Worm (Caenorhabditis elegans) whole organism, L2 larva: ENCODE measurements around the gene mtrf-1L.
A peak's percentile ranks its signal among the peaks of the same experiment; 100 is the strongest.

Experiments used
- C34F6.9 ChIP-seq: fragments of 150-350 bp; optimal IDR thresholded peaks from 2 replicates; lab custom pipeline; 2014; ENCODE audit warnings: missing biosample characterization, missing genetic modification characterization
- Y55F3AM.14 ChIP-seq: fragments of 200-800 bp; sonication (Bioruptor generic); optimal IDR thresholded peaks from 2 replicates; lab custom pipeline; 2018; ENCODE audit warnings: mild to moderate bottlenecking, missing genetic modification characterization, missing compliant biosample characterization
- ZK546.5 ChIP-seq: sonication (generic microtip); optimal IDR thresholded peaks from 2 replicates; lab custom pipeline; 2017; ENCODE audit warnings: missing biosample characterization, missing genetic modification characterization
- alr-1 ChIP-seq: fragments of 150-350 bp; optimal IDR thresholded peaks from 2 replicates; lab custom pipeline; 2014; ENCODE audit warnings: missing biosample characterization, missing genetic modification characterization
- blmp-1 ChIP-seq: sonication (generic microtip); optimal IDR thresholded peaks from 2 replicates; lab custom pipeline; 2017; ENCODE audit warnings: missing genetic modification characterization, mild to moderate bottlenecking, missing compliant biosample characterization, antibody characterized with exemption, moderate library complexity; ENCODE audit not compliant: insufficient read depth
- ceh-16 ChIP-seq: fragments of 150-350 bp; optimal IDR thresholded peaks from 2 replicates; lab custom pipeline; 2014; ENCODE audit warnings: missing biosample characterization, missing genetic modification characterization
- crh-2 ChIP-seq: sonication (generic microtip); optimal IDR thresholded peaks from 2 replicates; lab custom pipeline; 2017; ENCODE audit warnings: missing biosample characterization, missing genetic modification characterization
- elt-1 ChIP-seq: fragments of 150-350 bp; optimal IDR thresholded peaks from 2 replicates; lab custom pipeline; 2014; ENCODE audit warnings: missing biosample characterization, missing genetic modification characterization
- fos-1 ChIP-seq: fragments of 150-350 bp; optimal IDR thresholded peaks from 2 replicates; lab custom pipeline; 2014; ENCODE audit warnings: missing biosample characterization, missing genetic modification characterization
- gmeb-1 ChIP-seq: fragments of 150-350 bp; optimal IDR thresholded peaks from 2 replicates; lab custom pipeline; 2014; ENCODE audit warnings: missing biosample characterization, missing genetic modification characterization
- lin-11 ChIP-seq: fragments of 150-350 bp; sonication (generic microtip); optimal IDR thresholded peaks from 2 replicates; lab custom pipeline; 2014; ENCODE audit warnings: missing biosample characterization, missing genetic modification characterization, inconsistent platforms, mixed read lengths
- lin-13 ChIP-seq: fragments of 150-350 bp; optimal IDR thresholded peaks from 2 replicates; lab custom pipeline; 2014; ENCODE audit warnings: missing biosample characterization, missing genetic modification reagents, missing genetic modification characterization
- lsy-2 ChIP-seq, 2 experiments: fragments of 150-350 bp in 1 of 2; sonication (generic microtip) in 1 of 2; optimal IDR thresholded peaks; 2 replicates each; lab custom pipeline; 2014 to 2017; ENCODE audit warnings: missing biosample characterization in 2 of 2, missing genetic modification characterization in 2 of 2
- mab-5 ChIP-seq: fragments of 150-350 bp; optimal IDR thresholded peaks from 2 replicates; lab custom pipeline; 2014; ENCODE audit warnings: missing biosample characterization, missing genetic modification characterization
- mbf-1 ChIP-seq: sonication (generic microtip); optimal IDR thresholded peaks from 2 replicates; lab custom pipeline; 2017; ENCODE audit warnings: missing biosample characterization, missing genetic modification characterization
- nhr-12 ChIP-seq: fragments of 150-350 bp; optimal IDR thresholded peaks from 2 replicates; lab custom pipeline; 2014; ENCODE audit warnings: missing biosample characterization, missing genetic modification characterization
- nhr-21 ChIP-seq: fragments of 150-350 bp; optimal IDR thresholded peaks from 2 replicates; lab custom pipeline; 2014; ENCODE audit warnings: missing biosample characterization, missing genetic modification characterization
- nhr-23 ChIP-seq: fragments of 150-350 bp; optimal IDR thresholded peaks from 2 replicates; lab custom pipeline; 2014; ENCODE audit warnings: missing biosample characterization, missing genetic modification reagents, missing genetic modification characterization
- nhr-25 ChIP-seq: fragments of 150-350 bp; sonication (generic microtip); optimal IDR thresholded peaks from 3 replicates; lab custom pipeline; 2014; ENCODE audit warnings: missing biosample characterization, missing genetic modification characterization
- nhr-77 ChIP-seq: fragments of 150-350 bp; optimal IDR thresholded peaks from 2 replicates; lab custom pipeline; 2014; ENCODE audit warnings: missing biosample characterization, missing genetic modification characterization
- sem-4 ChIP-seq: fragments of 150-350 bp; optimal IDR thresholded peaks from 2 replicates; lab custom pipeline; 2014; ENCODE audit warnings: missing biosample characterization, missing genetic modification reagents, missing genetic modification characterization
- sma-3 ChIP-seq: sonication (generic microtip); optimal IDR thresholded peaks from 2 replicates; lab custom pipeline; 2016; ENCODE audit warnings: missing genetic modification reagents, missing genetic modification characterization, missing compliant biosample characterization
- sma-9 ChIP-seq, 2 experiments: fragments of 150-350 bp in 1 of 2; sonication (generic microtip) in 1 of 2; optimal IDR thresholded peaks; 2 replicates each; lab custom pipeline; 2014 to 2016; ENCODE audit warnings: missing genetic modification characterization in 2 of 2, mild to moderate bottlenecking in 1 of 2, missing biosample characterization in 1 of 2, missing compliant biosample characterization in 1 of 2, missing genetic modification reagents in 1 of 2, moderate library complexity in 1 of 2
- snpc-4 ChIP-seq: fragments of 150-350 bp; optimal IDR thresholded peaks from 2 replicates; lab custom pipeline; 2014; ENCODE audit warnings: missing biosample characterization, missing genetic modification characterization
- unc-39 ChIP-seq: fragments of 150-350 bp; optimal IDR thresholded peaks from 2 replicates; lab custom pipeline; 2014; ENCODE audit warnings: missing biosample characterization, missing genetic modification characterization
- unc-55 ChIP-seq: fragments of 150-350 bp; sonication (generic microtip); optimal IDR thresholded peaks from 3 replicates; lab custom pipeline; 2014; ENCODE audit warnings: missing biosample characterization, missing genetic modification reagents, missing genetic modification characterization
- unc-62 ChIP-seq: fragments of 150-350 bp; optimal IDR thresholded peaks from 2 replicates; lab custom pipeline; 2014; ENCODE audit warnings: missing biosample characterization, missing genetic modification reagents, missing genetic modification characterization
- zag-1 ChIP-seq: fragments of 150-350 bp; optimal IDR thresholded peaks from 2 replicates; lab custom pipeline; 2014; ENCODE audit warnings: missing biosample characterization, missing genetic modification characterization
- ztf-1 ChIP-seq: fragments of 200-800 bp; sonication (Bioruptor generic); conservative IDR thresholded peaks from 2 replicates; pipeline ENCODE4 v1.3.6; 2022; ENCODE audit warnings: missing genetic modification characterization, missing compliant biosample characterization
- ztf-11 ChIP-seq: sonication (generic microtip); optimal IDR thresholded peaks from 2 replicates; lab custom pipeline; 2017; ENCODE audit warnings: missing biosample characterization, missing genetic modification characterization
- ztf-4 ChIP-seq: fragments of 150-350 bp; optimal IDR thresholded peaks from 2 replicates; lab custom pipeline; 2014; ENCODE audit warnings: missing biosample characterization, missing genetic modification characterization

Gene mtrf-1L

ce11 chrIV:5183755-5184166 lies 3.2 kb upstream of the mtrf-1L start, which contains the start of gene W03F8.4 (continued):
- TF ChIP-seq ztf-1 (GFP tag; lab: Robert Waterston, UW) (no peak), Y55F3AM.14 (GFP tag; lab: Kevin White, UChicago) (peak; percentile 72), ztf-11 (tag; lab: Kevin White, UChicago) (no peak), ZK546.5 (tag; lab: Kevin White, UChicago) (peak; percentile 60), lin-11 (tag; lab: Kevin White, UChicago) (peak; percentile 95), ztf-4 (tag; lab: Kevin White, UChicago) (peak; percentile 90), blmp-1 (tag; lab: Kevin White, UChicago) (peak; percentile 100), sem-4 (tag; lab: Kevin White, UChicago) (peak; percentile 94), mab-5 (tag; lab: Kevin White, UChicago) (peak; percentile 88), ceh-16 (tag; lab: Kevin White, UChicago) (peak; percentile 82), alr-1 (no peak), mbf-1 (tag; lab: Kevin White, UChicago) (no peak), C34F6.9 (tag; lab: Kevin White, UChicago) (peak; percentile 94), nhr-77 (tag; lab: Kevin White, UChicago) (peak; percentile 60)

- TF ChIP-seq C34F6.9 (tag; lab: Kevin White, UChicago): no peak
- TF ChIP-seq unc-55: peak; percentile 76
- TF ChIP-seq lin-13 (GFP tag; lab: Kevin White, UChicago): no peak
- no peak for TF ChIP-seq crh-2 (tag; lab: Kevin White, UChicago)
- no peak for TF ChIP-seq alr-1
- TF ChIP-seq sem-4 (tag; lab: Kevin White, UChicago): no peak
- TF ChIP-seq Y55F3AM.14 (GFP tag; lab: Kevin White, UChicago): no peak
- TF ChIP-seq ceh-16 (tag; lab: Kevin White, UChicago): no peak
- peak in 1 of 2 experiments; percentile 53 for TF ChIP-seq lsy-2 (tag; optimal IDR thresholded peaks at IDR 0.05; lab: Kevin White, UChicago)
- no peak for TF ChIP-seq nhr-25 (tag; lab: Kevin White, UChicago)
- TF ChIP-seq gmeb-1 (tag; lab: Kevin White, UChicago): peak; percentile 77
- no peak for TF ChIP-seq unc-39 (tag; lab: Kevin White, UChicago)
Observed at ce11 chrIV:5188051-5188450, 1.1 kb downstream of the mtrf-1L start.

- no peak for TF ChIP-seq Y55F3AM.14 (GFP tag; lab: Kevin White, UChicago)
- TF ChIP-seq zag-1 (tag; lab: Kevin White, UChicago): no peak
Observed at ce11 chrIV:5195531-5195930, 8.6 kb downstream of the mtrf-1L start, which contains the start of gene gpa-18. Gene gpa-18, minus strand, starts transcription at chrIV:5195631.

- peak; percentile 32 for TF ChIP-seq nhr-21 (tag; lab: Kevin White, UChicago)
- TF ChIP-seq alr-1: no peak
- TF ChIP-seq lsy-2 (tag; optimal IDR thresholded peaks at IDR 0.05; lab: Kevin White, UChicago): peak in 1 of 2 experiments; percentile 18
- no peak for TF ChIP-seq sma-3 (GFP tag; lab: Kevin White, UChicago)
Observed at ce11 chrIV:5200813-5201212, 13.9 kb downstream of the mtrf-1L start.

- TF ChIP-seq ztf-1 (GFP tag; lab: Robert Waterston, UW) (no peak), lin-13 (GFP tag; lab: Kevin White, UChicago) (no peak), elt-1 (tag; lab: Kevin White, UChicago) (no peak), nhr-12 (tag; lab: Kevin White, UChicago) (no peak), sma-9 (GFP tag; optimal IDR thresholded peaks at IDR 0.05; lab: Kevin White, UChicago) (no peak), sma-9 (tag; optimal IDR thresholded peaks at IDR 0.05; lab: Kevin White, UChicago) (no peak), snpc-4 (tag; lab: Kevin White, UChicago) (no peak), ztf-4 (tag; lab: Kevin White, UChicago) (no peak), nhr-77 (tag; lab: Kevin White, UChicago) (no peak), alr-1 (no peak)
Observed at ce11 chrIV:5202575-5202974, 15.6 kb downstream of the mtrf-1L start.

ce11 chrIV:5204573-5204972 lies 17.6 kb downstream of the mtrf-1L start, which contains the start of gene tni-4:
Gene tni-4, plus strand, starts transcription at chrIV:5204591.
- TF ChIP-seq nhr-23 (tag; lab: Kevin White, UChicago) (no peak), crh-2 (tag; lab: Kevin White, UChicago) (no peak), nhr-25 (tag; lab: Kevin White, UChicago) (no peak), gmeb-1 (tag; lab: Kevin White, UChicago) (no peak), unc-62 (GFP tag; lab: Kevin White, UChicago) (no peak), blmp-1 (tag; lab: Kevin White, UChicago) (no peak), mbf-1 (tag; lab: Kevin White, UChicago) (no peak), ztf-4 (tag; lab: Kevin White, UChicago) (no peak), fos-1 (no peak), nhr-12 (tag; lab: Kevin White, UChicago) (no peak), lsy-2 (tag; optimal IDR thresholded peaks at IDR 0.05; lab: Kevin White, UChicago) (no peak), sma-3 (GFP tag; lab: Kevin White, UChicago) (no peak)
